Worm (Caenorhabditis elegans) whole organism, late embryonic: Measurements from ENCODE around the gene lpr-3.

Source experiments
- ama-1 ChIP-seq: fragments of 150-350 bp; optimal IDR thresholded peaks from 2 replicates; lab custom pipeline; 2014
- ceh-30 ChIP-seq: fragments of 150-350 bp; optimal IDR thresholded peaks from 2 replicates; lab custom pipeline; 2014; ENCODE audit warnings: missing biosample characterization, missing genetic modification characterization
- ceh-9 ChIP-seq: sonication (generic microtip); optimal IDR thresholded peaks from 2 replicates; lab custom pipeline; 2016; ENCODE audit warnings: mild to moderate bottlenecking, missing genetic modification characterization, inconsistent platforms, missing compliant biosample characterization
- dmd-4 ChIP-seq: sonication (generic microtip); optimal IDR thresholded peaks from 2 replicates; lab custom pipeline; 2016; ENCODE audit warnings: borderline replicate concordance, missing genetic modification characterization, missing compliant biosample characterization
- elt-2 ChIP-seq: sonication (generic microtip); optimal IDR thresholded peaks from 2 replicates; lab custom pipeline; 2016; ENCODE audit warnings: missing genetic modification reagents, missing genetic modification characterization, missing compliant biosample characterization
- fkh-10 ChIP-seq: fragments of 150-350 bp; optimal IDR thresholded peaks from 2 replicates; lab custom pipeline; 2014; ENCODE audit warnings: missing biosample characterization, missing genetic modification reagents, missing genetic modification characterization
- hlh-15 ChIP-seq: sonication (generic microtip); optimal IDR thresholded peaks from 2 replicates; lab custom pipeline; 2016; ENCODE audit warnings: missing genetic modification characterization, missing compliant biosample characterization
- lim-6 ChIP-seq: sonication (generic microtip); optimal IDR thresholded peaks from 2 replicates; lab custom pipeline; 2016; ENCODE audit warnings: missing genetic modification characterization, missing compliant biosample characterization
- mec-3 ChIP-seq: sonication (generic microtip); optimal IDR thresholded peaks from 2 replicates; lab custom pipeline; 2016; ENCODE audit warnings: borderline replicate concordance, missing genetic modification characterization, missing compliant biosample characterization
- pag-3 ChIP-seq: sonication (generic microtip); optimal IDR thresholded peaks from 2 replicates; lab custom pipeline; 2016; ENCODE audit warnings: missing compliant biosample characterization, missing genetic modification characterization, borderline replicate concordance
- pha-4 ChIP-seq: fragments of 150-350 bp; optimal IDR thresholded peaks from 2 replicates; lab custom pipeline; 2018; ENCODE audit warnings: missing biosample characterization, missing genetic modification reagents, missing genetic modification characterization
- sox-2 ChIP-seq: fragments of 200-800 bp; sonication (Bioruptor generic); IDR thresholded peaks from 2 replicates; pipeline ENCODE4 v1.3.6; 2022; ENCODE audit warnings: missing genetic modification reagents, missing genetic modification characterization, missing compliant biosample characterization

DNA sequence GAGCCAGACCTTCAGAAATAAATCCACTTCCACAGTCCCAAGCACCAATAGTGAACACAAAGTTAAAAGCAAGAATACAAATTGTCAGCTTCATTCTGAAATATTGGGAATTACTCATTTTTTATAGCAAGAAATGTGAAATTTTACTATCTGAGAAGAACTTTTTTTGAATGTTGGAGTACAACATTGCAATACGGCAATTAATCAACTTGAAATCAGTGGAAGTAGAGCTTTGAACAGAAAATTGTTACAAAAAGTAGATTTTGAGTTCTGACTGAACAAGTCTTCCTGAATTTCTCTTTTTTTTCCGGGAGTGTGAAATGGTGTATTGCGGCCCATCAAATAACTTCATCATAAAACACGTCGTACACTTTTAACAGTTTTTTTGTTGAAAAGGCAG lies 20.9 kb downstream of the lpr-3 start, which contains the start of gene W04G3.10:
- TF ChIP-seq ama-1 (lab: Kevin White, UChicago): no peak
- no peak for TF ChIP-seq lim-6
- no peak for TF ChIP-seq mec-3 (tag; lab: Kevin White, UChicago)
- TF ChIP-seq hlh-15 (tag; lab: Kevin White, UChicago): no peak
- TF ChIP-seq pag-3: no peak
- no peak for TF ChIP-seq ceh-30 (tag; lab: Kevin White, UChicago)
- TF ChIP-seq dmd-4 (tag; lab: Kevin White, UChicago): no peak
- TF ChIP-seq ceh-9 (tag; lab: Kevin White, UChicago): no peak
- no peak for TF ChIP-seq fkh-10 (GFP tag; lab: Kevin White, UChicago)
- no peak for TF ChIP-seq pha-4 (tag; lab: Kevin White, UChicago)
- TF ChIP-seq sox-2: no peak
- TF ChIP-seq elt-2 (tag; lab: Kevin White, UChicago): no peak
